Worm (Caenorhabditis elegans) whole organism, L2 larva: ENCODE results near the gene F10C1.3.

ENCODE experiments used
- nhr-10 ChIP-seq: sonication (generic microtip); optimal IDR thresholded peaks from 2 replicates; lab custom pipeline; 2017; ENCODE audit warnings: missing biosample characterization, missing genetic modification characterization
- nhr-11 ChIP-seq: fragments of 150-350 bp; optimal IDR thresholded peaks from 2 replicates; lab custom pipeline; 2014; ENCODE audit warnings: missing biosample characterization, missing genetic modification characterization
- snpc-4 ChIP-seq: fragments of 150-350 bp; optimal IDR thresholded peaks from 2 replicates; lab custom pipeline; 2014; ENCODE audit warnings: missing biosample characterization, missing genetic modification characterization

ce11 chrII:5707532-5707931 lies 50.0 kb downstream of the F10C1.3 start, which contains the start of gene osta-2:
- TF ChIP-seq nhr-10 (no peak), snpc-4 (no peak), nhr-11 (no peak)
